Worm (Caenorhabditis elegans): Measurements from ENCODE around the gene gana-1.

DNA sequence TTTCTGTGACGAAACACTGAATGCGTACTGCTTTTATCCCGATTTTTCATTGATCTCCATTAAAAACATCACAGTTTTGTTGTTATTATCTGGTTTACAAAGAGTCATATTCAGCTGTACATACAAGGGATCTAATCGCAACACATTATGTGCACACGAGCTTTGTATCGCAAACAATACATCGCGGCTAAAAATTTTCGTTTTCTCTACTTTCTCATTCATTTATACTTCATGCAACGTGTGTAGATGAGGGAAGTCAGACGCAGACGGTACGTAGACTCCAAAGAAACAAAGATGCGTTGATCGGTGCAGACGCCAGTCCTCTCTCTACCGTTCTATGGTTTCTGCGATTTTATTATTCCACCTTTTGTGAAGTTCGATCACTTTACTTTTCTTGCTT is 19.8 kb downstream of the gana-1 start, which contains the start of gene nhr-136:
- TF ChIP-seq elt-3 (tag; optimal IDR thresholded peaks at IDR 0.05): no peak
- no peak for TF ChIP-seq ama-1 (optimal IDR thresholded peaks at IDR 0.05)
- TF ChIP-seq zag-1 (tag; optimal IDR thresholded peaks at IDR 0.05): no peak
- no peak for TF ChIP-seq egl-27 (tag; optimal IDR thresholded peaks at IDR 0.05)
- no peak for TF ChIP-seq mdl-1 (tag; optimal IDR thresholded peaks at IDR 0.05)
- no peak for TF ChIP-seq unc-62 (GFP tag; optimal IDR thresholded peaks at IDR 0.05)
- no peak for TF ChIP-seq lin-39 (tag; optimal IDR thresholded peaks at IDR 0.05)
